Fruit fly (Drosophila melanogaster) whole organism, embryonic: ENCODE measurements around the gene wit.

Experiments used
- ATbp ChIP-seq: fragments of 200-800 bp; sonication (Bioruptor generic); optimal IDR thresholded peaks from 2 replicates; lab custom pipeline; 2017; ENCODE audit warnings: missing biosample characterization, mild to moderate bottlenecking, missing genetic modification characterization, missing genetic modification reagents
- Abd-B ChIP-seq: fragments of 200-800 bp; sonication (Bioruptor generic); optimal IDR thresholded peaks from 2 replicates; lab custom pipeline; 2018; ENCODE audit warnings: missing biosample characterization, mild to moderate bottlenecking, missing genetic modification characterization, moderate library complexity
- CG10147 ChIP-seq: fragments of 200-800 bp; sonication (Bioruptor generic); optimal IDR thresholded peaks from 2 replicates; lab custom pipeline; 2019; ENCODE audit warnings: missing biosample characterization, mild to moderate bottlenecking, missing genetic modification characterization, moderate library complexity
- CG11723 ChIP-seq: fragments of 200-800 bp; sonication (Bioruptor generic); optimal IDR thresholded peaks from 2 replicates; lab custom pipeline; 2017; ENCODE audit warnings: missing biosample characterization, mild to moderate bottlenecking, missing genetic modification characterization
- CG12744 ChIP-seq: fragments of 200-800 bp; sonication (Bioruptor generic); optimal IDR thresholded peaks from 2 replicates; lab custom pipeline; 2016; ENCODE audit warnings: missing biosample characterization, missing genetic modification characterization
- CG15073 ChIP-seq: fragments of 200-800 bp; sonication (Bioruptor generic); optimal IDR thresholded peaks from 2 replicates; lab custom pipeline; 2016; ENCODE audit warnings: missing biosample characterization, missing genetic modification characterization
- CG17568 ChIP-seq: fragments of 200-800 bp; sonication (Bioruptor generic); optimal IDR thresholded peaks from 2 replicates; lab custom pipeline; 2018; ENCODE audit warnings: missing biosample characterization, mild to moderate bottlenecking, missing genetic modification characterization, moderate library complexity
- CG30020 ChIP-seq: fragments of 200-800 bp; optimal IDR thresholded peaks from 2 replicates; lab custom pipeline; 2019; ENCODE audit warnings: missing biosample characterization, mild to moderate bottlenecking, missing genetic modification characterization, moderate library complexity
- CG30431 ChIP-seq: fragments of 200-800 bp; sonication (Bioruptor generic); optimal IDR thresholded peaks from 2 replicates; lab custom pipeline; 2017; ENCODE audit warnings: missing biosample characterization, missing genetic modification characterization
- CG31365 ChIP-seq: fragments of 200-800 bp; sonication (Bioruptor generic); optimal IDR thresholded peaks from 2 replicates; lab custom pipeline; 2018; ENCODE audit warnings: missing biosample characterization, mild to moderate bottlenecking, missing genetic modification characterization
- CG3163 ChIP-seq: fragments of 200-800 bp; sonication (Bioruptor generic); optimal IDR thresholded peaks from 3 replicates; lab custom pipeline; 2016; ENCODE audit warnings: missing biosample characterization, missing genetic modification characterization
- CG4360 ChIP-seq: fragments of 200-800 bp; sonication (Bioruptor generic); IDR thresholded peaks from 2 replicates; pipeline ENCODE4 v1.3.6; 2022; ENCODE audit warnings: missing biosample characterization, missing genetic modification characterization
- CG4730 ChIP-seq: fragments of 200-800 bp; sonication (Bioruptor generic); IDR thresholded peaks from 2 replicates; pipeline ENCODE4 v1.3.6; 2022; ENCODE audit warnings: missing biosample characterization, missing genetic modification characterization
- CG6175 ChIP-seq: fragments of 200-800 bp; sonication (Bioruptor generic); IDR thresholded peaks from 3 replicates; pipeline ENCODE4 v1.3.6; 2022; ENCODE audit warnings: missing biosample characterization, missing genetic modification characterization
- CG6854 ChIP-seq: fragments of 200-800 bp; sonication (Bioruptor generic); optimal IDR thresholded peaks from 3 replicates; lab custom pipeline; 2017; ENCODE audit warnings: missing biosample characterization, mild to moderate bottlenecking, missing genetic modification characterization
- CG7372 ChIP-seq: fragments of 200-800 bp; sonication (Bioruptor generic); IDR thresholded peaks from 2 replicates; pipeline ENCODE4 v1.3.6; 2022; ENCODE audit warnings: missing biosample characterization, missing genetic modification characterization
- CG7556 ChIP-seq: fragments of 200-800 bp; sonication (Bioruptor generic); optimal IDR thresholded peaks from 2 replicates; lab custom pipeline; 2017; ENCODE audit warnings: missing biosample characterization, mild to moderate bottlenecking, missing genetic modification characterization
- CG7745 ChIP-seq: fragments of 200-800 bp; sonication (Bioruptor generic); optimal IDR thresholded peaks from 2 replicates; lab custom pipeline; 2018; ENCODE audit warnings: missing biosample characterization, mild to moderate bottlenecking, missing genetic modification characterization, moderate library complexity
- CG8478 ChIP-seq: fragments of >200 bp; optimal IDR thresholded peaks from 2 replicates; lab custom pipeline; 2018
- CG9609 ChIP-seq: fragments of 200-800 bp; sonication (Bioruptor generic); optimal IDR thresholded peaks from 3 replicates; lab custom pipeline; 2016; ENCODE audit warnings: missing biosample characterization, missing genetic modification characterization
- CHES-1-like ChIP-seq: fragments of 200-800 bp; sonication (Bioruptor generic); optimal IDR thresholded peaks from 2 replicates; lab custom pipeline; 2016; ENCODE audit warnings: missing biosample characterization, missing genetic modification characterization
- D ChIP-seq, 2 experiments: fragments of 200-800 bp in 1 of 2; fragments of >200 bp in 1 of 2; sonication (Bioruptor generic) in 1 of 2; optimal IDR thresholded peaks; 2 replicates in 1 of 2; 3 replicates in 1 of 2; lab custom pipeline; 2017; ENCODE audit warnings: mild to moderate bottlenecking in 1 of 2, missing biosample characterization in 1 of 2, missing genetic modification characterization in 1 of 2, missing genetic modification reagents in 1 of 2
- Doc3 ChIP-seq: fragments of 200-800 bp; sonication (Bioruptor generic); IDR thresholded peaks from 3 replicates; pipeline ENCODE4 v1.3.6; 2022; ENCODE audit warnings: missing biosample characterization, missing genetic modification characterization; ENCODE audit not compliant: partially characterized antibody
- Fer3 ChIP-seq: fragments of 200-800 bp; sonication (Bioruptor generic); optimal IDR thresholded peaks from 2 replicates; lab custom pipeline; 2018; ENCODE audit warnings: missing biosample characterization, mild to moderate bottlenecking, missing genetic modification characterization, moderate library complexity
- Gug ChIP-seq: fragments of 200-800 bp; sonication (Bioruptor generic); IDR thresholded peaks from 4 replicates; pipeline ENCODE4 v1.3.6; 2022; ENCODE audit warnings: missing biosample characterization, missing genetic modification characterization
- HLH54F ChIP-seq: fragments of 200-800 bp; sonication (Bioruptor generic); optimal IDR thresholded peaks from 3 replicates; lab custom pipeline; 2016; ENCODE audit warnings: missing biosample characterization, missing genetic modification characterization
- NFAT ChIP-seq: fragments of 200-800 bp; sonication (Bioruptor generic); IDR thresholded peaks from 2 replicates; pipeline ENCODE4 v1.3.6; 2022; ENCODE audit warnings: missing biosample characterization, missing genetic modification characterization
- Oaz ChIP-seq: fragments of 200-800 bp; sonication (Bioruptor generic); IDR thresholded peaks from 2 replicates; pipeline ENCODE4 v1.3.6; 2022; ENCODE audit warnings: missing biosample characterization, missing genetic modification characterization
- Rx ChIP-seq: fragments of 200-800 bp; sonication (Bioruptor generic); IDR thresholded peaks from 2 replicates; pipeline ENCODE4 v1.3.6; 2022; ENCODE audit warnings: missing biosample characterization, missing genetic modification characterization
- abd-A ChIP-seq: fragments of 200-800 bp; sonication (Bioruptor generic); optimal IDR thresholded peaks from 3 replicates; lab custom pipeline; 2019; ENCODE audit warnings: missing biosample characterization, mild to moderate bottlenecking, missing genetic modification characterization, moderate library complexity
- aop ChIP-seq: fragments of 200-800 bp; sonication (Bioruptor generic); IDR thresholded peaks from 2 replicates; pipeline ENCODE4 v1.3.6; 2022; ENCODE audit warnings: missing biosample characterization, missing genetic modification characterization
- ase ChIP-seq: fragments of 200-800 bp; sonication (Bioruptor generic); IDR thresholded peaks from 3 replicates; pipeline ENCODE4 v1.3.6; 2022; ENCODE audit warnings: missing biosample characterization, missing genetic modification characterization
- caup ChIP-seq: fragments of 200-800 bp; sonication (Bioruptor generic); optimal IDR thresholded peaks from 3 replicates; lab custom pipeline; 2017; ENCODE audit warnings: missing biosample characterization, mild to moderate bottlenecking, missing genetic modification characterization, moderate library complexity; ENCODE audit not compliant: severe bottlenecking
- chn ChIP-seq: fragments of 200-800 bp; sonication (Bioruptor generic); optimal IDR thresholded peaks from 2 replicates; lab custom pipeline; 2016; ENCODE audit warnings: missing biosample characterization, missing genetic modification characterization
- eve ChIP-seq, 2 experiments: fragments of >200 bp; optimal IDR thresholded peaks; 2 replicates each; lab custom pipeline; 2017; ENCODE audit warnings: missing biosample characterization in 2 of 2, missing genetic modification characterization in 2 of 2
- gt ChIP-seq: fragments of 200-800 bp; sonication (Bioruptor generic); IDR thresholded peaks from 2 replicates; pipeline ENCODE4 v1.3.6; 2022; ENCODE audit warnings: missing biosample characterization, missing genetic modification characterization
- her ChIP-seq: fragments of 200-800 bp; sonication (Bioruptor generic); optimal IDR thresholded peaks from 2 replicates; lab custom pipeline; 2016; ENCODE audit warnings: missing biosample characterization, missing genetic modification characterization
- ind ChIP-seq: fragments of 200-800 bp; sonication (Bioruptor generic); optimal IDR thresholded peaks from 3 replicates; lab custom pipeline; 2016; ENCODE audit warnings: missing biosample characterization, missing genetic modification characterization
- klu ChIP-seq: fragments of 200-800 bp; sonication (Bioruptor generic); IDR thresholded peaks from 2 replicates; pipeline ENCODE4 v1.3.6; 2022; ENCODE audit warnings: missing biosample characterization, missing genetic modification characterization
- kni ChIP-seq: fragments of 200-800 bp; sonication (Bioruptor generic); optimal IDR thresholded peaks from 3 replicates; lab custom pipeline; 2017; ENCODE audit warnings: mild to moderate bottlenecking, missing biosample characterization, missing genetic modification reagents, missing genetic modification characterization
- lola ChIP-seq, 3 experiments: fragments of >200 bp in 2 of 3; fragments of 200-800 bp in 1 of 3; sonication (Bioruptor generic) in 1 of 3; optimal IDR thresholded peaks; 2 replicates each; lab custom pipeline; 2017 to 2019; ENCODE audit warnings: missing biosample characterization in 3 of 3, missing genetic modification characterization in 3 of 3, mild to moderate bottlenecking in 1 of 3, moderate library complexity in 1 of 3
- nerfin-1 ChIP-seq: fragments of 200-800 bp; sonication (Bioruptor generic); optimal IDR thresholded peaks from 3 replicates; lab custom pipeline; 2019; ENCODE audit warnings: missing biosample characterization, mild to moderate bottlenecking, missing genetic modification characterization, moderate library complexity
- p53 ChIP-seq: fragments of 200-800 bp; sonication (Bioruptor generic); optimal IDR thresholded peaks from 2 replicates; lab custom pipeline; 2016; ENCODE audit warnings: missing biosample characterization, missing genetic modification characterization
- so ChIP-seq: fragments of 200-800 bp; sonication (Bioruptor generic); IDR thresholded peaks from 3 replicates; pipeline ENCODE4 v1.3.6; 2022; ENCODE audit warnings: missing biosample characterization, missing genetic modification characterization
- ssp ChIP-seq: fragments of 200-800 bp; sonication (Bioruptor generic); IDR thresholded peaks from 2 replicates; pipeline ENCODE4 v1.3.6; 2022; ENCODE audit warnings: missing biosample characterization, missing genetic modification characterization
- tin ChIP-seq: fragments of 200-800 bp; sonication (Bioruptor generic); optimal IDR thresholded peaks from 3 replicates; lab custom pipeline; 2016; ENCODE audit warnings: missing biosample characterization, missing genetic modification characterization
- trh ChIP-seq: fragments of 200-800 bp; sonication (Bioruptor generic); optimal IDR thresholded peaks from 2 replicates; lab custom pipeline; 2016; ENCODE audit warnings: missing biosample characterization, missing genetic modification characterization
- vnd ChIP-seq: fragments of 200-800 bp; sonication (Bioruptor generic); IDR thresholded peaks from 3 replicates; pipeline ENCODE4 v1.3.6; 2022; ENCODE audit warnings: missing biosample characterization, missing genetic modification characterization; ENCODE audit not compliant: partially characterized antibody
- yki ChIP-seq: fragments of >200 bp; optimal IDR thresholded peaks from 3 replicates; lab custom pipeline; 2018
- zen2 ChIP-seq: fragments of 200-800 bp; sonication (Bioruptor generic); IDR thresholded peaks from 3 replicates; pipeline ENCODE4 v1.3.6; 2022; ENCODE audit warnings: missing biosample characterization, missing genetic modification characterization; ENCODE audit not compliant: partially characterized antibody

Gene wit

DNA sequence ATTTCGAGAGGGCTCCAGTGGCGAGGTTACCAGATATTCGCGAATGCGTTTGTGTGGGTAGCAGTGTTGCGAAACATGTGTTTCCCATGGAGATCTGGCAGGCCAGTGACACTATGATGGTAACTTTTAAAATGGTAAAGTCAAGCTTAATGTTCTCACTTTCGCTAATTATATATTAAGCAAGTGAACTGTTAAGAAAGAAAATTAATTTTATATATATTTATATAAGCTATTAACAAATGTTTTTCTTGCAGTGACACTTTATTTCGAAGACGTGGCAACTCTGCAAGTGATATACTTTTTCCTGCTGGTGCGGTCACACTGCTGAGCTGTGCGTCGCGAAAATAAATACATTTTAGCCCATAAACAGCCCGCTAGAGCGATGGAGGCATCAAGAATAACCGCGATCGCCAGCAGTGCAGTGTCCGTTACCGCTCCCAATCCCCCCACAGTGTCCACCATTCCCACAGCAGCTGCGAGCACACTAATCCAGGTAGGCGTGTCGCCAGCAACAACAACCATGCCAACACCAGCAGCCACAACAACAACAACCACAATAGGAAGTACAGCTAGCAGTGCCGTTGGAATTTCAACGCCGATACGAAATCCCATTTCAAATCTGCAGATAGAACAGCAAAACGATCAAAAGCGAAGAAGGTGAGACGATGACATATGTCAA, 31.1 kb downstream of the wit start, which contains the start of the genes CG11593 and Rcd5 (continued):
- TF ChIP-seq tin (GFP tag; lab: Kevin White, UChicago), result peak; percentile 61
- no peak for TF ChIP-seq lola (GFP tag; optimal IDR thresholded peaks at IDR 0.05; lab: Kevin White, UChicago)
- TF ChIP-seq Doc3 (GFP tag; lab: Robert Waterston, UW), result no peak
- no peak for TF ChIP-seq kni
- no peak for TF ChIP-seq eve (GFP tag; optimal IDR thresholded peaks at IDR 0.05; lab: Kevin White, UChicago)
- TF ChIP-seq CG17568 (GFP tag; lab: Kevin White, UChicago), result no peak
- TF ChIP-seq p53 (GFP tag; lab: Kevin White, UChicago), result no peak
- no peak for TF ChIP-seq Fer3 (tag; lab: Kevin White, UChicago)
- no peak for TF ChIP-seq zen2 (GFP tag; lab: Robert Waterston, UW)
- TF ChIP-seq CG8478 (lab: Kevin White, UChicago), result no peak
- TF ChIP-seq aop (GFP tag; lab: Robert Waterston, UW), result no peak
- TF ChIP-seq ssp, result peak; percentile 80
- peak; percentile 72 for TF ChIP-seq ind (GFP tag; lab: Kevin White, UChicago)
- TF ChIP-seq CG30020 (tag; lab: Kevin White, UChicago), result no peak
- no peak for TF ChIP-seq CG7556 (GFP tag; lab: Kevin White, UChicago)
- TF ChIP-seq CG15073 (GFP tag; lab: Kevin White, UChicago), result no peak
- no peak for TF ChIP-seq abd-A (tag; lab: Kevin White, UChicago)
- peak; percentile 72 for TF ChIP-seq CG4730
- TF ChIP-seq CG31365 (tag; lab: Kevin White, UChicago), result no peak
- no peak for TF ChIP-seq CG3163 (GFP tag; lab: Kevin White, UChicago)
- TF ChIP-seq gt (GFP tag; lab: Robert Waterston, UW), result peak; percentile 41; the same call in 1 of the 2 replicates
- no peak for TF ChIP-seq her
- no peak for TF ChIP-seq ATbp (GFP tag; lab: Kevin White, UChicago)
- no peak for TF ChIP-seq CG7745 (tag; lab: Kevin White, UChicago)
- TF ChIP-seq CHES-1-like (GFP tag; lab: Kevin White, UChicago), result peak; percentile 9
- TF ChIP-seq ase, result peak; percentile 66
- peak; percentile 81 for TF ChIP-seq NFAT (GFP tag; lab: Robert Waterston, UW)
- TF ChIP-seq trh (GFP tag; lab: Kevin White, UChicago), result peak; percentile 29
- TF ChIP-seq yki, result no peak
- TF ChIP-seq vnd (GFP tag; lab: Robert Waterston, UW), result no peak
- no peak for TF ChIP-seq CG10147
- TF ChIP-seq Oaz (GFP tag; lab: Robert Waterston, UW), result peak; percentile 68
- TF ChIP-seq CG12744 (GFP tag; lab: Kevin White, UChicago), result no peak
- TF ChIP-seq Rx (GFP tag; lab: Robert Waterston, UW), result peak; percentile 52; the same call in 1 of the 2 replicates
- peak; percentile 48 for TF ChIP-seq CG9609 (GFP tag; lab: Kevin White, UChicago)
- TF ChIP-seq Abd-B (GFP tag; lab: Kevin White, UChicago), result peak; percentile 76
- peak; percentile 100 for TF ChIP-seq CG4360 (GFP tag; lab: Robert Waterston, UW)
- peak; percentile 29 for TF ChIP-seq chn (GFP tag; lab: Kevin White, UChicago)
- TF ChIP-seq nerfin-1 (tag; lab: Kevin White, UChicago), result no peak
- peak; percentile 20 for TF ChIP-seq HLH54F (GFP tag; lab: Kevin White, UChicago)
- peak; percentile 66 for TF ChIP-seq CG30431 (GFP tag; lab: Kevin White, UChicago)
- no peak for TF ChIP-seq CG11723 (GFP tag; lab: Kevin White, UChicago)
- peak; percentile 64 for TF ChIP-seq caup (GFP tag; lab: Kevin White, UChicago)
- no peak for TF ChIP-seq D (optimal IDR thresholded peaks at IDR 0.05; lab: Kevin White, UChicago)
- TF ChIP-seq D (GFP tag; optimal IDR thresholded peaks at IDR 0.05; lab: Kevin White, UChicago), result no peak
- TF ChIP-seq CG6854, result no peak
- no peak for TF ChIP-seq so (GFP tag; lab: Robert Waterston, UW)
- TF ChIP-seq Gug, result peak; percentile 85
- peak; percentile 70; the same call in 2 of the 3 replicates for TF ChIP-seq CG6175 (GFP tag; lab: Robert Waterston, UW)
- TF ChIP-seq klu (GFP tag; lab: Robert Waterston, UW), result peak; percentile 54; the same call in 1 of the 2 replicates
- TF ChIP-seq CG7372 (GFP tag; lab: Robert Waterston, UW), result peak; percentile 79
